Fruit fly (Drosophila melanogaster) whole organism, embryonic: ENCODE results near the gene CG7298.

Experiments used
- B-H1 ChIP-seq: fragments of 200-800 bp; sonication (Bioruptor generic); IDR thresholded peaks from 3 replicates; pipeline ENCODE4 v1.3.6; 2022; ENCODE audit warnings: missing biosample characterization, missing genetic modification characterization
- CG10147 ChIP-seq: fragments of 200-800 bp; sonication (Bioruptor generic); optimal IDR thresholded peaks from 2 replicates; lab custom pipeline; 2019; ENCODE audit warnings: missing biosample characterization, mild to moderate bottlenecking, missing genetic modification characterization, moderate library complexity
- CG15479 ChIP-seq: fragments of 200-800 bp; sonication (Bioruptor generic); optimal IDR thresholded peaks from 3 replicates; lab custom pipeline; 2019; ENCODE audit warnings: missing biosample characterization, mild to moderate bottlenecking, missing genetic modification characterization, moderate library complexity
- CG8924 ChIP-seq: fragments of 200-800 bp; optimal IDR thresholded peaks from 3 replicates; lab custom pipeline; 2019; ENCODE audit warnings: missing biosample characterization, mild to moderate bottlenecking, missing genetic modification characterization, moderate library complexity
- dan ChIP-seq: fragments of 200-800 bp; sonication (Bioruptor generic); IDR thresholded peaks from 2 replicates; pipeline ENCODE4 v1.3.6; 2022; ENCODE audit warnings: missing biosample characterization, missing genetic modification characterization
- lov ChIP-seq, 2 experiments: fragments of 200-800 bp in 1 of 2; fragments of >200 bp in 1 of 2; sonication (Bioruptor generic) in 1 of 2; IDR thresholded peaks in 1 of 2; optimal IDR thresholded peaks in 1 of 2; 2 replicates in 1 of 2; 3 replicates in 1 of 2; pipeline versions ENCODE4 v1.3.6 to Lab custom; 2017 to 2022; ENCODE audit warnings: missing biosample characterization in 1 of 2, missing genetic modification characterization in 1 of 2
- oc ChIP-seq: fragments of 200-800 bp; sonication (Bioruptor generic); optimal IDR thresholded peaks from 2 replicates; lab custom pipeline; 2018; ENCODE audit warnings: missing biosample characterization, mild to moderate bottlenecking, missing genetic modification characterization, moderate library complexity

- TF ChIP-seq lov (optimal IDR thresholded peaks at IDR 0.05; lab: Kevin White, UChicago) (no peak), lov (GFP tag; IDR thresholded peaks at IDR 0.05; lab: Robert Waterston, UW) (no peak), CG10147 (GFP tag; lab: Kevin White, UChicago) (no peak), CG15479 (no peak), B-H1 (GFP tag; lab: Robert Waterston, UW) (no peak), dan (GFP tag; lab: Robert Waterston, UW) (no peak), CG8924 (tag; lab: Kevin White, UChicago) (no peak), oc (tag; lab: Kevin White, UChicago) (no peak)
Measured at dm6 chr3L:20237167-20237566, 33.7 kb upstream of the CG7298 start.
